Worm (Caenorhabditis elegans) whole organism, mixed stage, embryonic: ENCODE data around the gene bus-5.

Source experiments
- ceh-43 ChIP-seq: fragments of 200-800 bp; sonication (Bioruptor generic); optimal IDR thresholded peaks from 2 replicates; lab custom pipeline; 2018; ENCODE audit warnings: mild to moderate bottlenecking, missing genetic modification characterization, moderate library complexity, missing compliant biosample characterization
- ceh-83 ChIP-seq: fragments of 200-800 bp; sonication (Bioruptor generic); optimal IDR thresholded peaks from 2 replicates; lab custom pipeline; 2018; ENCODE audit warnings: mild to moderate bottlenecking, missing genetic modification characterization, missing compliant biosample characterization
- elt-3 ChIP-seq: fragments of 150-350 bp; optimal IDR thresholded peaks from 2 replicates; lab custom pipeline; 2014; ENCODE audit warnings: missing biosample characterization, missing genetic modification characterization
- mep-1 ChIP-seq: fragments of 150-350 bp; optimal IDR thresholded peaks from 2 replicates; lab custom pipeline; 2017; ENCODE audit warnings: missing biosample characterization, missing genetic modification reagents, missing genetic modification characterization, inconsistent platforms
- nhr-237 ChIP-seq: fragments of 150-350 bp; optimal IDR thresholded peaks from 2 replicates; lab custom pipeline; 2014; ENCODE audit warnings: missing biosample characterization, missing genetic modification characterization
- sem-2 ChIP-seq: fragments of 200-800 bp; sonication (Bioruptor generic); optimal IDR thresholded peaks from 2 replicates; lab custom pipeline; 2018; ENCODE audit warnings: mild to moderate bottlenecking, missing genetic modification characterization, missing compliant biosample characterization
- unc-62 ChIP-seq: fragments of 150-350 bp; optimal IDR thresholded peaks from 2 replicates; lab custom pipeline; 2014; ENCODE audit warnings: missing biosample characterization, missing genetic modification reagents, missing genetic modification characterization

ce11 chrX:2144875-2145274, 32.0 kb upstream of the bus-5 start:
- no peak for TF ChIP-seq nhr-237 (tag; lab: Kevin White, UChicago)
- no peak for TF ChIP-seq ceh-83
- no peak for TF ChIP-seq unc-62 (GFP tag; lab: Kevin White, UChicago)
- no peak for TF ChIP-seq sem-2
- no peak for TF ChIP-seq elt-3 (tag; lab: Kevin White, UChicago)
- TF ChIP-seq ceh-43 = no peak
- no peak for TF ChIP-seq mep-1 (tag; lab: Kevin White, UChicago)
